Worm (Caenorhabditis elegans): ENCODE results near the gene lpd-9.

lpd-9 gene

ce11 chrV:10578938-10579337 is at the start of gene lpd-9, which contains the start of gene erh-1:
Gene lpd-9, plus strand, starts transcription at chrV:10579305.
Gene erh-1, minus strand, starts transcription at chrV:10579141.
- TF ChIP-seq lin-40 (tag; optimal IDR thresholded peaks at IDR 0.05) (peak; percentile 81), xnd-1 (tag; optimal IDR thresholded peaks at IDR 0.05) (peak; percentile 41), hrde-1 (tag; optimal IDR thresholded peaks at IDR 0.05; ENCODE audit: borderline replicate concordance) (peak; percentile 1), lin-35 (GFP tag; optimal IDR thresholded peaks at IDR 0.05) (peak in 1 of 3 experiments; percentile 84), lir-1 (GFP tag; conservative IDR thresholded peaks at IDR 0.05) (0 out of 2 replicates have a peak, but pooled peaks have one; percentile 54), D2030.7 (GFP tag; IDR thresholded peaks at IDR 0.05) (peak; percentile 43; the same call in 1 of the 2 replicates), snpc-1.3 (tag; optimal IDR thresholded peaks at IDR 0.05; ENCODE audit: insufficient read depth) (peak; percentile 57), die-1 (tag; optimal IDR thresholded peaks at IDR 0.05) (no peak), Y95B8A.8 (GFP tag; IDR thresholded peaks at IDR 0.05) (no peak), atf-7 (tag; optimal IDR thresholded peaks at IDR 0.05) (peak; percentile 2), B0336.3 (GFP tag; IDR thresholded peaks at IDR 0.05) (peak; percentile 81), B0261.1 (tag; optimal IDR thresholded peaks at IDR 0.05) (no peak), attf-3 (GFP tag; conservative IDR thresholded peaks at IDR 0.05) (peak; percentile 44; the same call in 1 of the 2 replicates), Y53G8AR.9 (GFP tag; conservative IDR thresholded peaks at IDR 0.05) (peak; percentile 87), ZK185.1 (tag; optimal IDR thresholded peaks at IDR 0.05; ENCODE audit: poor library complexity, severe bottlenecking) (peak; percentile 43), ets-4 (GFP tag; optimal IDR thresholded peaks at IDR 0.05) (no peak), lin-54 (GFP tag; optimal IDR thresholded peaks at IDR 0.05) (peak; percentile 84), ztf-18 (tag; optimal IDR thresholded peaks at IDR 0.05) (peak; percentile 98), F22D6.2 (tag; optimal IDR thresholded peaks at IDR 0.05) (peak; percentile 34), gei-17 (GFP tag; optimal IDR thresholded peaks at IDR 0.05) (peak; percentile 23), ama-1 (optimal IDR thresholded peaks at IDR 0.05) (no peak), ama-1 (GFP tag; optimal IDR thresholded peaks at IDR 0.05) (no peak), F23B12.7 (tag; optimal IDR thresholded peaks at IDR 0.05; ENCODE audit: insufficient read depth) (peak; percentile 13), ztf-6 (GFP tag; IDR thresholded peaks at IDR 0.05) (no peak), rcor-1 (GFP tag; IDR thresholded peaks at IDR 0.05) (peak; percentile 60), Y56A3A.18 (GFP tag; IDR thresholded peaks at IDR 0.05) (peak; percentile 86), nhr-80 (tag; optimal IDR thresholded peaks at IDR 0.05) (peak; percentile 46), K11D2.4 (GFP tag; IDR thresholded peaks at IDR 0.05) (peak; percentile 63; the same call in 1 of the 2 replicates), dox-1 (GFP tag; IDR thresholded peaks at IDR 0.05) (peak; percentile 83; the same call in 1 of the 2 replicates), pha-4 (tag; optimal IDR thresholded peaks at IDR 0.05) (no peak), egl-44 (GFP tag; IDR thresholded peaks at IDR 0.05) (no peak), ceh-27 (GFP tag; optimal IDR thresholded peaks at IDR 0.05) (peak; percentile 7), F55B11.4 (tag; optimal IDR thresholded peaks at IDR 0.05; ENCODE audit: borderline replicate concordance, insufficient read depth) (no peak), mcd-1 (GFP tag; IDR thresholded peaks at IDR 0.05) (peak; percentile 82), snpc-3.4 (tag; optimal IDR thresholded peaks at IDR 0.05) (peak; percentile 73), let-607 (tag; optimal IDR thresholded peaks at IDR 0.05) (peak; percentile 38 to 78), repo-1 (tag; optimal IDR thresholded peaks at IDR 0.05) (peak; percentile 70), nhr-120 (GFP tag; IDR thresholded peaks at IDR 0.05) (no peak), efl-1 (GFP tag; optimal IDR thresholded peaks at IDR 0.05) (peak; percentile 2), madf-8 (GFP tag; conservative IDR thresholded peaks at IDR 0.05) (peak; percentile 40; the same call in 1 of the 2 replicates), attf-5 (GFP tag; optimal IDR thresholded peaks at IDR 0.05) (peak; percentile 50), pbrm-1 (GFP tag; IDR thresholded peaks at IDR 0.05) (peak; percentile 72), ekl-4 (GFP tag; IDR thresholded peaks at IDR 0.05) (peak; percentile 84), madf-3 (GFP tag; IDR thresholded peaks at IDR 0.05) (peak; percentile 77; the same call in 1 of the 2 replicates), Y79H2A.3 (GFP tag; conservative IDR thresholded peaks at IDR 0.05) (no peak), hmg-20 (GFP tag; IDR thresholded peaks at IDR 0.05) (peak; percentile 48; the same call in 1 of the 2 replicates), madf-6 (GFP tag; IDR thresholded peaks at IDR 0.05) (peak; percentile 71), tlf-1 (GFP tag; optimal IDR thresholded peaks at IDR 0.05) (peak; percentile 49)

All from whole organism, young adult.